Worm (Caenorhabditis elegans): ENCODE results near the gene lgc-32.

ce11 chrX:654804-655203 is 17.1 kb upstream of the lgc-32 start, which contains the start of gene ifc-2:
- TF ChIP-seq ama-1 (optimal IDR thresholded peaks at IDR 0.05) = no peak
- TF ChIP-seq ama-1 (GFP tag; optimal IDR thresholded peaks at IDR 0.05) = no peak
- no peak for TF ChIP-seq let-526 (GFP tag; IDR thresholded peaks at IDR 0.05)
- no peak for TF ChIP-seq unc-130 (GFP tag; optimal IDR thresholded peaks at IDR 0.05)
- TF ChIP-seq F33H1.4 (GFP tag; IDR thresholded peaks at IDR 0.05) = no peak
- TF ChIP-seq xnd-1 (tag; optimal IDR thresholded peaks at IDR 0.05) = no peak
- TF ChIP-seq ceh-27 (GFP tag; optimal IDR thresholded peaks at IDR 0.05) = no peak
- TF ChIP-seq snpc-4 (GFP tag; optimal IDR thresholded peaks at IDR 0.05) = no peak
- no peak for TF ChIP-seq snpc-4 (tag; optimal IDR thresholded peaks at IDR 0.05)
- no peak for TF ChIP-seq chd-7 (tag; optimal IDR thresholded peaks at IDR 0.05)
- TF ChIP-seq madf-3 (GFP tag; IDR thresholded peaks at IDR 0.05) = no peak
- no peak for TF ChIP-seq F57C9.4 (tag; optimal IDR thresholded peaks at IDR 0.05)
- TF ChIP-seq ZK185.1 (tag; optimal IDR thresholded peaks at IDR 0.05; ENCODE audit: poor library complexity, severe bottlenecking) = no peak
- TF ChIP-seq F37B4.10 (GFP tag; IDR thresholded peaks at IDR 0.05) = no peak
- no peak for TF ChIP-seq hmg-20 (GFP tag; IDR thresholded peaks at IDR 0.05)

Measured in whole organism, young adult.